Fruit fly (Drosophila melanogaster) Kc167 (cell line): ENCODE results near the gene Srp72.

ENCODE experiments used
- Myc ChIP-seq: fragments of >200 bp; optimal IDR thresholded peaks from 2 replicates; lab custom pipeline; 2017; ENCODE audit warnings: missing external identifiers
- Sin3A ChIP-seq: fragments of >200 bp; optimal IDR thresholded peaks from 2 replicates; lab custom pipeline; 2018; ENCODE audit warnings: missing external identifiers
- h ChIP-seq: fragments of >200 bp; optimal IDR thresholded peaks from 3 replicates; lab custom pipeline; 2018; ENCODE audit warnings: missing external identifiers
- psq ChIP-seq: fragments of >200 bp; optimal IDR thresholded peaks from 2 replicates; lab custom pipeline; 2017; ENCODE audit warnings: missing external identifiers
- ttk ChIP-seq: sonication (Bioruptor generic); optimal IDR thresholded peaks from 2 replicates; lab custom pipeline; 2017; ENCODE audit warnings: missing external identifiers

DNA sequence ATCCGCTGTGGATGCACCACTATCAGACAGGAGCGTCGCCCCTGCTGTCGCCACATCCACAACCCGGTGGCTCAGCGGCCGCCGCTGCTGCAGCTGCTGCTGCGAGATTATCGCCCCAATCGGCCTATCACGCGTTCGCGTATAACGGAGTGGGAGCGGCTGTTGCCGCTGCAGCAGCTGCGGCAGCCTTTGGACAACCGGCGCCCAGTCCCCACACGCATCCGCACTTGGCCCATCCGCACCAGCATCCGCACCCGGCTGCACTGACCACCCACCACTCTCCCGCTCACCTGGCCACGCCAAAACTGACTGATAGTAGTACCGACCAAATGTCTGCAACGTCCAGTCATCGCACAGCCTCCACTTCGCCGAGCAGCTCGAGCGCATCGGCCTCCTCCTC is 37.6 kb downstream of the Srp72 start:
- TF ChIP-seq Sin3A (no peak), h (no peak), psq (no peak), ttk (no peak), Myc (lab: Kevin White, UChicago) (no peak)
